Fruit fly (Drosophila melanogaster): ENCODE measurements around the gene Mms19.

Mms19 gene

DNA sequence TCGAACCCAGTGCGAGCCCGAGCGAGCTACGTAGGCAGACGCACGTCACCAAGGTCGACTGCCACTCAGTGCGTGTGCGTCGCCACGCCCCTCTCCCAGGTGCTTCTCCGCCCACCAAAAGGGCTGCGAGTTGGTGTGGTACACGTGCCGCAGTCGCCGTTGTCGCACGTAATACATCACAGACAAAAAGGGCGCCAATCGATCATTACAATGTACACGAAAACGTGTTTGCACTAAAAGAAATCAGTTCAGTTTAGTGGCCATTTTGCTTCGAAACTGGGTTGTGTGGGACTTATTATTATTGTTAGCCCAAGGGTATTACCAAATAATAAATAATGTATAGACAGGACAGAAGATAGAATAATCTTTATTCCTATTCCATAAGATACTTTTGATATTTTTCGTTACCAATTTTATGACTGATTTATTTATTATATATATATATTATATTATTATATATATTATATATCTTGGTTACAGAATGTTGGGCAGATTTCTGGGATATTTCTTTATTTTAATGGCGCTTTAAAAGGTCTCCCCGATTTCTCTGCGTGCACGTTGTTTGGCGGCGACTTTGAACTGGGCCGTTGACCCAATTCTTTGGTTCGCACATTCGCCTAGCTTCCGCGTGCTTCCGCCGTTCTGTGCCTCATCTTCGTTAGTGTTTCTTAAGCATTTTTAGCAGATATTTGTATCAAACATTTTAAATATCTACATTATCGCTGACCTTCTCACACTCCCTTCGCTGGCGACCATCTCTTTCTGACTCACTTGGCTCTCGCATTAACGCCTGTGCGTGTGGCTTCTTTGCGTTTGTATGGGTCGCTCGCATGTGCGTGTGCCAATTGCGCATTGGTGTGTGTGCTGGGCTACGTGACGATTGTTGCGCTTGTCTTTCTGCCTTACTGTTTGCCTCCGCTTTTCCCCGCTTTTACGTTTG, 31.2 kb downstream of the Mms19 start:
- TF ChIP-seq brk (GFP tag; optimal IDR thresholded peaks at IDR 0.05) (peak; percentile 16), pan (optimal IDR thresholded peaks at IDR 0.05) (no peak), Rel (GFP tag; optimal IDR thresholded peaks at IDR 0.05) (no peak), Rel (tag; optimal IDR thresholded peaks at IDR 0.05) (peak; percentile 9), CrebA (GFP tag; optimal IDR thresholded peaks at IDR 0.05; ENCODE audit: borderline replicate concordance) (no peak), woc (GFP tag; optimal IDR thresholded peaks at IDR 0.05) (no peak), Hnf4 (GFP tag; optimal IDR thresholded peaks at IDR 0.05) (no peak), br (GFP tag; optimal IDR thresholded peaks at IDR 0.05) (no peak), HLH106 (tag; optimal IDR thresholded peaks at IDR 0.05) (peak; percentile 54), Jra (GFP tag; optimal IDR thresholded peaks at IDR 0.05) (no peak), psq (GFP tag; optimal IDR thresholded peaks at IDR 0.05) (peak; percentile 4), sv (GFP tag; optimal IDR thresholded peaks at IDR 0.05) (peak; percentile 37), Hr78 (GFP tag; optimal IDR thresholded peaks at IDR 0.05) (no peak), CG32264 (GFP tag; optimal IDR thresholded peaks at IDR 0.05) (no peak), N (GFP tag; optimal IDR thresholded peaks at IDR 0.05) (peak; percentile 17), OdsH (GFP tag; optimal IDR thresholded peaks at IDR 0.05) (no peak), Dfd (GFP tag; optimal IDR thresholded peaks at IDR 0.05) (no peak), dsf (GFP tag; optimal IDR thresholded peaks at IDR 0.05; ENCODE audit: borderline replicate concordance) (no peak), Vsx2 (GFP tag; optimal IDR thresholded peaks at IDR 0.05; ENCODE audit: partially characterized antibody) (no peak), Mio (GFP tag; optimal IDR thresholded peaks at IDR 0.05) (no peak), GATAd (GFP tag; optimal IDR thresholded peaks at IDR 0.05) (no peak), dmrt93B (GFP tag; optimal IDR thresholded peaks at IDR 0.05) (peak; percentile 22), sage (GFP tag; optimal IDR thresholded peaks at IDR 0.05) (no peak), rgr (GFP tag; optimal IDR thresholded peaks at IDR 0.05) (no peak), Abd-B (GFP tag; optimal IDR thresholded peaks at IDR 0.05) (no peak), h (GFP tag; optimal IDR thresholded peaks at IDR 0.05) (peak; percentile 36), dl (GFP tag; optimal IDR thresholded peaks at IDR 0.05; ENCODE audit: insufficient read depth in 1 of 2, partially characterized antibody in 2 of 2) (peak in 1 of 2 experiments; percentile 27), Dif (GFP tag; optimal IDR thresholded peaks at IDR 0.05; ENCODE audit: partially characterized antibody) (peak; percentile 53), Hr83 (GFP tag; optimal IDR thresholded peaks at IDR 0.05; ENCODE audit: poor library complexity, severe bottlenecking) (no peak), jim (GFP tag; optimal IDR thresholded peaks at IDR 0.05) (no peak), ey (GFP tag; optimal IDR thresholded peaks at IDR 0.05) (no peak), foxo (GFP tag; optimal IDR thresholded peaks at IDR 0.05) (peak in 1 of 2 experiments; percentile 46), Sp1 (GFP tag; optimal IDR thresholded peaks at IDR 0.05) (peak; percentile 59), CG9705 (GFP tag; optimal IDR thresholded peaks at IDR 0.05) (no peak), fru (GFP tag; optimal IDR thresholded peaks at IDR 0.05) (no peak), lola (GFP tag; optimal IDR thresholded peaks at IDR 0.05) (no peak), Myc (optimal IDR thresholded peaks at IDR 0.05) (no peak), usp (GFP tag; optimal IDR thresholded peaks at IDR 0.05) (no peak), tai (GFP tag; optimal IDR thresholded peaks at IDR 0.05) (no peak)

DNA sequence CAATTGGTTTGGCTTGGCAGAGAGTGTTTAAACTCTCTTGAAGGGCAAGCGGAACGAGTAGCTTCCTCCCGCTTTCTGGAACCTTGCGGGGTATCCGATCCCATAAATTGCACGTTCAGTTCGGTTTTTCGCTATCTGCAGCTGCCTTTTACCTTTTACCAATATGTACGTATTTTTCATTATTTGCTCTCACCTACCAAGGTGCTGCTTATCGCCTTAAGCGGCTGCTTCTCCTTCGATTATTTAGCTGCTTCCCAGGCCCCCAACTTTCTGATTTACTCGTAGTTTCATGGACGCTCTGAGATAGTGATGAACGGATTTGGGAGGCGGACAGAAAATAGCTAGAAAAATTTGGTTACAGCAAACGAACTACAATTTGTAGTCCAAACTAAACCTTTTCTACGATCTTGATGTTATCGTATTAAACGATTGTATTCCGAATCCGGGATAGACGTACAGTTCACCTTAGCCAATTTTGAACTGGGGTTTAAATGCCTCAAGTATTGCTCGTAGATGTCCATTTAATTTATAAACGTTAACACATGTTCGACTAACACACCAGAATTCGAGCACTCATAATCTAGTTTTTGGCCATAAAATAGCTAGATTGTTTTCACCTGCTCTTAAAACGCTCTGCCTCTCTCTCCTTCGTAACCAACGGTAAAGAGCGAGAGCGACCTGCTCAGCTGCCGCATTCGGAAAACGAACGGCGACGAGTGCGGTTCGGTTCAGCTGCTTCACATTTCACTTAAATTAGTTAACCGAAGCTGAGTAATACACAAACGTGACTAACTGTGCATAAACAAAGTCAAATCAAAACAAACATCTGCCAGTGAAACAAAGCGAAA, 32.1 kb downstream of the Mms19 start:
- TF ChIP-seq OdsH (GFP tag; optimal IDR thresholded peaks at IDR 0.05) = peak; percentile 15
- TF ChIP-seq h (GFP tag; optimal IDR thresholded peaks at IDR 0.05) = peak; percentile 44
- TF ChIP-seq Hr78 (GFP tag; optimal IDR thresholded peaks at IDR 0.05) = no peak
- TF ChIP-seq CrebA (GFP tag; optimal IDR thresholded peaks at IDR 0.05; ENCODE audit: borderline replicate concordance) = no peak
- TF ChIP-seq Hr83 (GFP tag; optimal IDR thresholded peaks at IDR 0.05; ENCODE audit: poor library complexity, severe bottlenecking) = peak; percentile 27
- peak; percentile 61 for TF ChIP-seq HLH106 (tag; optimal IDR thresholded peaks at IDR 0.05)
- TF ChIP-seq sv (GFP tag; optimal IDR thresholded peaks at IDR 0.05) = no peak
- TF ChIP-seq Myc (optimal IDR thresholded peaks at IDR 0.05) = peak; percentile 97
- TF ChIP-seq Jra (GFP tag; optimal IDR thresholded peaks at IDR 0.05) = peak; percentile 36
- peak; percentile 90 for TF ChIP-seq woc (GFP tag; optimal IDR thresholded peaks at IDR 0.05)
- TF ChIP-seq lola (GFP tag; optimal IDR thresholded peaks at IDR 0.05) = no peak
- TF ChIP-seq CG9705 (GFP tag; optimal IDR thresholded peaks at IDR 0.05) = no peak
- TF ChIP-seq br (GFP tag; optimal IDR thresholded peaks at IDR 0.05) = peak; percentile 64
- no peak for TF ChIP-seq jim (GFP tag; optimal IDR thresholded peaks at IDR 0.05)
- TF ChIP-seq GATAd (GFP tag; optimal IDR thresholded peaks at IDR 0.05) = no peak
- peak; percentile 30 for TF ChIP-seq dmrt93B (GFP tag; optimal IDR thresholded peaks at IDR 0.05)
- TF ChIP-seq ey (GFP tag; optimal IDR thresholded peaks at IDR 0.05) = peak; percentile 55
- no peak for TF ChIP-seq usp (GFP tag; optimal IDR thresholded peaks at IDR 0.05)
- TF ChIP-seq CG32264 (GFP tag; optimal IDR thresholded peaks at IDR 0.05) = no peak
- TF ChIP-seq fru (GFP tag; optimal IDR thresholded peaks at IDR 0.05) = peak; percentile 53
- peak; percentile 57 to 72 for TF ChIP-seq dl (GFP tag; optimal IDR thresholded peaks at IDR 0.05; ENCODE audit: insufficient read depth in 1 of 2, partially characterized antibody in 2 of 2)
- TF ChIP-seq dsf (GFP tag; optimal IDR thresholded peaks at IDR 0.05; ENCODE audit: borderline replicate concordance) = no peak
- peak; percentile 7 for TF ChIP-seq Hnf4 (GFP tag; optimal IDR thresholded peaks at IDR 0.05)
- TF ChIP-seq Rel (GFP tag; optimal IDR thresholded peaks at IDR 0.05) = no peak
- peak; percentile 51 for TF ChIP-seq Rel (tag; optimal IDR thresholded peaks at IDR 0.05)
- TF ChIP-seq foxo (GFP tag; optimal IDR thresholded peaks at IDR 0.05) = peak in 1 of 2 experiments; percentile 60
- no peak for TF ChIP-seq sage (GFP tag; optimal IDR thresholded peaks at IDR 0.05)
- peak; percentile 83 for TF ChIP-seq Dif (GFP tag; optimal IDR thresholded peaks at IDR 0.05; ENCODE audit: partially characterized antibody)
- no peak for TF ChIP-seq psq (GFP tag; optimal IDR thresholded peaks at IDR 0.05)
- peak; percentile 55 for TF ChIP-seq Sp1 (GFP tag; optimal IDR thresholded peaks at IDR 0.05)
- TF ChIP-seq N (GFP tag; optimal IDR thresholded peaks at IDR 0.05) = no peak
- TF ChIP-seq pan (optimal IDR thresholded peaks at IDR 0.05) = no peak
- TF ChIP-seq tai (GFP tag; optimal IDR thresholded peaks at IDR 0.05) = no peak
- TF ChIP-seq Dfd (GFP tag; optimal IDR thresholded peaks at IDR 0.05) = no peak
- no peak for TF ChIP-seq Mio (GFP tag; optimal IDR thresholded peaks at IDR 0.05)

All from whole organism, wandering third instar larva.